Fruit fly (Drosophila melanogaster) whole organism, wandering third instar larva: ENCODE results near the gene CG8132.

Source experiments
- Abd-B ChIP-seq: fragments of >200 bp; optimal IDR thresholded peaks from 2 replicates; lab custom pipeline; 2017; ENCODE audit warnings: missing biosample characterization, missing genetic modification characterization
- CG32264 ChIP-seq: fragments of 200-800 bp; sonication (Bioruptor generic); optimal IDR thresholded peaks from 2 replicates; lab custom pipeline; 2016; ENCODE audit warnings: missing biosample characterization, missing genetic modification characterization
- CG9705 ChIP-seq: fragments of 200-800 bp; sonication (Bioruptor generic); optimal IDR thresholded peaks from 2 replicates; lab custom pipeline; 2018; ENCODE audit warnings: missing biosample characterization, mild to moderate bottlenecking, missing genetic modification characterization
- CrebA ChIP-seq: fragments of 200-800 bp; sonication (Bioruptor generic); optimal IDR thresholded peaks from 2 replicates; lab custom pipeline; 2016; ENCODE audit warnings: missing biosample characterization, mild to moderate bottlenecking, missing genetic modification characterization, borderline replicate concordance
- Dfd ChIP-seq: fragments of >200 bp; optimal IDR thresholded peaks from 2 replicates; lab custom pipeline; 2017; ENCODE audit warnings: missing biosample characterization, missing genetic modification characterization
- Dif ChIP-seq: fragments of 200-275, 200-300 bp; sonication (Bioruptor generic); optimal IDR thresholded peaks from 2 replicates; lab custom pipeline; 2018; ENCODE audit warnings: missing biosample characterization, missing genetic modification characterization; ENCODE audit not compliant: partially characterized antibody
- GATAd ChIP-seq: sonication (Bioruptor generic); optimal IDR thresholded peaks from 2 replicates; lab custom pipeline; 2016; ENCODE audit warnings: missing biosample characterization, missing genetic modification characterization
- HLH106 ChIP-seq: fragments of 200-800 bp; optimal IDR thresholded peaks from 3 replicates; lab custom pipeline; 2019; ENCODE audit warnings: missing biosample characterization, mild to moderate bottlenecking, missing genetic modification characterization, moderate library complexity
- Hnf4 ChIP-seq: fragments of 200-800 bp; sonication (Bioruptor generic); optimal IDR thresholded peaks from 2 replicates; lab custom pipeline; 2016; ENCODE audit warnings: missing biosample characterization, mild to moderate bottlenecking, missing genetic modification characterization
- Hr78 ChIP-seq: fragments of >200 bp; optimal IDR thresholded peaks from 2 replicates; lab custom pipeline; 2017; ENCODE audit warnings: missing biosample characterization, missing genetic modification characterization
- Hr83 ChIP-seq: fragments of 200-300 bp; sonication (Bioruptor generic); optimal IDR thresholded peaks from 2 replicates; lab custom pipeline; 2016; ENCODE audit warnings: missing biosample characterization, mild to moderate bottlenecking, missing genetic modification characterization, moderate library complexity; ENCODE audit not compliant: poor library complexity, severe bottlenecking
- Jra ChIP-seq: sonication (Bioruptor generic); optimal IDR thresholded peaks from 2 replicates; lab custom pipeline; 2016; ENCODE audit warnings: missing biosample characterization, missing genetic modification characterization
- Mio ChIP-seq: sonication (Bioruptor generic); optimal IDR thresholded peaks from 2 replicates; lab custom pipeline; 2016; ENCODE audit warnings: missing biosample characterization, missing genetic modification characterization
- Myc ChIP-seq: fragments of >200 bp; optimal IDR thresholded peaks from 2 replicates; lab custom pipeline; 2017
- N ChIP-seq: fragments of >200 bp; optimal IDR thresholded peaks from 2 replicates; lab custom pipeline; 2018; ENCODE audit warnings: missing biosample characterization, missing external identifiers, missing genetic modification characterization
- OdsH ChIP-seq: fragments of 200-800 bp; sonication (Bioruptor generic); optimal IDR thresholded peaks from 2 replicates; lab custom pipeline; 2016; ENCODE audit warnings: missing biosample characterization, mild to moderate bottlenecking, missing genetic modification characterization
- Rel ChIP-seq, 2 experiments: fragments of 200-800 bp; sonication (Bioruptor generic) in 1 of 2; optimal IDR thresholded peaks; 2 replicates in 1 of 2; 3 replicates in 1 of 2; lab custom pipeline; 2016 to 2019; ENCODE audit warnings: mild to moderate bottlenecking in 2 of 2, missing biosample characterization in 2 of 2, missing genetic modification characterization in 2 of 2, moderate library complexity in 1 of 2
- Sp1 ChIP-seq: fragments of 200-800 bp; sonication (Bioruptor generic); optimal IDR thresholded peaks from 3 replicates; lab custom pipeline; 2019; ENCODE audit warnings: missing biosample characterization, mild to moderate bottlenecking, missing genetic modification characterization, moderate library complexity
- Vsx2 ChIP-seq: fragments of 200-300, 225-300 bp; sonication (Bioruptor generic); optimal IDR thresholded peaks from 2 replicates; lab custom pipeline; 2018; ENCODE audit warnings: missing biosample characterization, missing genetic modification characterization; ENCODE audit not compliant: partially characterized antibody
- br ChIP-seq: fragments of 200-800 bp; sonication (Bioruptor generic); optimal IDR thresholded peaks from 2 replicates; lab custom pipeline; 2016; ENCODE audit warnings: missing biosample characterization, missing genetic modification characterization
- brk ChIP-seq: fragments of 200-800 bp; sonication (Bioruptor generic); optimal IDR thresholded peaks from 2 replicates; lab custom pipeline; 2016; ENCODE audit warnings: missing biosample characterization, mild to moderate bottlenecking, missing genetic modification characterization
- dl ChIP-seq, 2 experiments: fragments of 175-275, 200-275 bp in 1 of 2; fragments of 200-275 bp in 1 of 2; sonication (Bioruptor generic); optimal IDR thresholded peaks; lab custom pipeline; 2018; ENCODE audit warnings: mild to moderate bottlenecking in 2 of 2, missing biosample characterization in 2 of 2, missing genetic modification characterization in 2 of 2, moderate library complexity in 2 of 2; ENCODE audit not compliant: partially characterized antibody in 2 of 2, insufficient read depth in 1 of 2
- dmrt93B ChIP-seq: fragments of 200-800 bp; sonication (Bioruptor generic); optimal IDR thresholded peaks from 2 replicates; lab custom pipeline; 2018; ENCODE audit warnings: missing biosample characterization, mild to moderate bottlenecking, missing genetic modification characterization
- dsf ChIP-seq: sonication (Bioruptor generic); optimal IDR thresholded peaks from 2 replicates; lab custom pipeline; 2016; ENCODE audit warnings: missing biosample characterization, missing genetic modification characterization, borderline replicate concordance
- ey ChIP-seq: fragments of 200-800 bp; sonication (Bioruptor generic); optimal IDR thresholded peaks from 2 replicates; lab custom pipeline; 2016; ENCODE audit warnings: missing biosample characterization, missing genetic modification characterization
- foxo ChIP-seq, 2 experiments: fragments of 200-800 bp; sonication (Bioruptor generic); optimal IDR thresholded peaks; 2 replicates in 1 of 2; 3 replicates in 1 of 2; lab custom pipeline; 2016 to 2017; ENCODE audit warnings: missing biosample characterization in 2 of 2, missing genetic modification characterization in 2 of 2
- fru ChIP-seq: fragments of 200-800 bp; sonication (Bioruptor generic); optimal IDR thresholded peaks from 3 replicates; lab custom pipeline; 2016; ENCODE audit warnings: missing biosample characterization, mild to moderate bottlenecking, missing genetic modification characterization
- h ChIP-seq: fragments of 200-800 bp; sonication (Bioruptor generic); optimal IDR thresholded peaks from 3 replicates; lab custom pipeline; 2016; ENCODE audit warnings: missing biosample characterization, mild to moderate bottlenecking, missing genetic modification characterization
- jim ChIP-seq: fragments of 175-275, 200-325 bp; sonication (Bioruptor generic); optimal IDR thresholded peaks from 2 replicates; lab custom pipeline; 2016; ENCODE audit warnings: missing biosample characterization, mild to moderate bottlenecking, missing genetic modification characterization
- lola ChIP-seq: fragments of >200 bp; optimal IDR thresholded peaks from 2 replicates; lab custom pipeline; 2017; ENCODE audit warnings: missing biosample characterization, missing genetic modification characterization
- pan ChIP-seq: fragments of >200 bp; optimal IDR thresholded peaks from 2 replicates; lab custom pipeline; 2017
- psq ChIP-seq: fragments of 200-800 bp; sonication (Bioruptor generic); optimal IDR thresholded peaks from 3 replicates; lab custom pipeline; 2017; ENCODE audit warnings: missing biosample characterization, mild to moderate bottlenecking, missing genetic modification characterization, moderate library complexity
- rgr ChIP-seq: fragments of 200-800 bp; sonication (Bioruptor generic); optimal IDR thresholded peaks from 3 replicates; lab custom pipeline; 2016; ENCODE audit warnings: missing biosample characterization, mild to moderate bottlenecking, missing genetic modification characterization
- sage ChIP-seq: fragments of 200-800 bp; sonication (Bioruptor generic); optimal IDR thresholded peaks from 2 replicates; lab custom pipeline; 2016; ENCODE audit warnings: missing biosample characterization, mild to moderate bottlenecking, missing genetic modification characterization
- sv ChIP-seq: fragments of 200-800 bp; sonication (Bioruptor generic); optimal IDR thresholded peaks from 3 replicates; lab custom pipeline; 2016; ENCODE audit warnings: missing biosample characterization, missing genetic modification characterization
- tai ChIP-seq: sonication (Bioruptor generic); optimal IDR thresholded peaks from 2 replicates; lab custom pipeline; 2016; ENCODE audit warnings: missing biosample characterization, missing genetic modification characterization
- usp ChIP-seq: fragments of >200 bp; optimal IDR thresholded peaks from 2 replicates; lab custom pipeline; 2017; ENCODE audit warnings: missing biosample characterization, missing genetic modification characterization
- woc ChIP-seq: sonication (Bioruptor generic); optimal IDR thresholded peaks from 2 replicates; lab custom pipeline; 2016; ENCODE audit warnings: missing biosample characterization, mild to moderate bottlenecking, missing genetic modification characterization

Gene CG8132

DNA sequence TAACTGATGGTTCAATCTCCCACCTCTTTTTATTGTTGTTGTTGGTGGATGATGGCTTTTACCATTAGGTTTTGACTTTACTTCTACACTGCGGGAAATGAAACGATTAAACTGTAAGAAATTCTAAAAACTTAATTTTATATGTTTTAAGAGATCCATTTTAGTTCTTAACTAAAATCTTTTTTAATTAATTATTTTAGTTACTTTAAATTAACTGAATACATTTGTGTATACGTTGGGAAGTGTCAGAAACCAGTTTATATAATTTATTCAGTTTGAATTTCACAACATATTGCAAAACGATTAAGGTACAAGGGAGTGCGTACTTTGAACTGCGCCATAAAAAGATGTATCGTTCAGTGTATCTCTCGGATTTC is 48.0 kb upstream of the CG8132 start:
- no peak for TF ChIP-seq Dif
- TF ChIP-seq Rel (GFP tag; optimal IDR thresholded peaks at IDR 0.05; lab: Kevin White, UChicago), result no peak
- no peak for TF ChIP-seq Rel (tag; optimal IDR thresholded peaks at IDR 0.05; lab: Kevin White, UChicago)
- no peak for TF ChIP-seq pan (lab: Kevin White, UChicago)
- no peak for TF ChIP-seq Abd-B (GFP tag; lab: Kevin White, UChicago)
- peak; percentile 30 for TF ChIP-seq br (GFP tag; lab: Kevin White, UChicago)
- TF ChIP-seq dl (GFP tag; optimal IDR thresholded peaks at IDR 0.05; lab: Kevin White, UChicago; ENCODE audit: insufficient read depth in 1 of 2, partially characterized antibody in 2 of 2), result no peak
- peak; percentile 79 for TF ChIP-seq psq (GFP tag; lab: Kevin White, UChicago)
- no peak for TF ChIP-seq woc (GFP tag; lab: Kevin White, UChicago)
- peak in 1 of 2 experiments; percentile 78 for TF ChIP-seq foxo (GFP tag; optimal IDR thresholded peaks at IDR 0.05; lab: Kevin White, UChicago)
- TF ChIP-seq Myc (lab: Kevin White, UChicago), result no peak
- TF ChIP-seq Hr78, result no peak
- peak; percentile 77 for TF ChIP-seq OdsH (GFP tag; lab: Kevin White, UChicago)
- peak; percentile 74 for TF ChIP-seq fru
- TF ChIP-seq sage (GFP tag; lab: Kevin White, UChicago), result peak; percentile 87
- peak; percentile 76 for TF ChIP-seq HLH106 (tag; lab: Kevin White, UChicago)
- peak; percentile 32 for TF ChIP-seq Hnf4 (GFP tag; lab: Kevin White, UChicago)
- TF ChIP-seq sv (GFP tag; lab: Kevin White, UChicago), result peak; percentile 47
- no peak for TF ChIP-seq CG32264 (GFP tag; lab: Kevin White, UChicago)
- no peak for TF ChIP-seq Dfd
- no peak for TF ChIP-seq lola (GFP tag; lab: Kevin White, UChicago)
- TF ChIP-seq tai (GFP tag; lab: Kevin White, UChicago), result no peak
- no peak for TF ChIP-seq Vsx2 (GFP tag; lab: Kevin White, UChicago)
- no peak for TF ChIP-seq GATAd
- peak; percentile 54 for TF ChIP-seq ey (GFP tag; lab: Kevin White, UChicago)
- no peak for TF ChIP-seq usp (GFP tag; lab: Kevin White, UChicago)
- TF ChIP-seq N, result no peak
- TF ChIP-seq Hr83 (GFP tag; lab: Kevin White, UChicago), result no peak
- TF ChIP-seq Mio, result no peak
- TF ChIP-seq Sp1 (GFP tag; lab: Kevin White, UChicago), result peak; percentile 83
- TF ChIP-seq dsf (GFP tag; lab: Kevin White, UChicago), result peak; percentile 45
- peak; percentile 50 for TF ChIP-seq dmrt93B (GFP tag; lab: Kevin White, UChicago)
- no peak for TF ChIP-seq Jra
- TF ChIP-seq h, result peak; percentile 81
- TF ChIP-seq CrebA (GFP tag; lab: Kevin White, UChicago), result no peak
- peak; percentile 74 for TF ChIP-seq rgr (GFP tag; lab: Kevin White, UChicago)
- peak; percentile 65 for TF ChIP-seq brk (GFP tag; lab: Kevin White, UChicago)
- no peak for TF ChIP-seq CG9705 (GFP tag; lab: Kevin White, UChicago)
- TF ChIP-seq jim, result no peak

DNA sequence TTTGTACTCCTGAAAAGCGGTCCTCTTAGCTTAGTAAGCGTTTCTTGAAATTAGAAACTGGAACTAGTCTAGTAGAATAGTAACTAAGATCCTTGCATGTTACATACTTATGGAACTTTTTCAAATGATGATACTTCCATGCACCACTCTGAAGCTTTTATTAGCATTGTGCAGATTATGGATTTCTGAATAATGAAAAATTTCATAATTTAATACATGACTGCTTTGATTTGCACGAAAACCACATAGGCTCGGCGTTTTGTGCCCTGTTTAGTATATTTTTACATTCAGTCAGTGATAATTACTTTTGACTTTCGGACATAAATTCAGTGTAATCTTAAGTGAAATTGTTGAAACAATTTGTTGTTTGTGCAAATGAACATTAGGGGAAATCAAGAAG is 46.1 kb upstream of the CG8132 start, which contains the start of gene CG43675:
CG43675 (plus strand) TSS at position 301 of the 400 bp plus-strand sequence.
- TF ChIP-seq woc (GFP tag; lab: Kevin White, UChicago) (no peak), Dfd (no peak), Sp1 (GFP tag; lab: Kevin White, UChicago) (no peak), CG32264 (GFP tag; lab: Kevin White, UChicago) (no peak), Jra (no peak), rgr (GFP tag; lab: Kevin White, UChicago) (no peak), Hr83 (GFP tag; lab: Kevin White, UChicago) (no peak), ey (GFP tag; lab: Kevin White, UChicago) (no peak), fru (no peak)

DNA sequence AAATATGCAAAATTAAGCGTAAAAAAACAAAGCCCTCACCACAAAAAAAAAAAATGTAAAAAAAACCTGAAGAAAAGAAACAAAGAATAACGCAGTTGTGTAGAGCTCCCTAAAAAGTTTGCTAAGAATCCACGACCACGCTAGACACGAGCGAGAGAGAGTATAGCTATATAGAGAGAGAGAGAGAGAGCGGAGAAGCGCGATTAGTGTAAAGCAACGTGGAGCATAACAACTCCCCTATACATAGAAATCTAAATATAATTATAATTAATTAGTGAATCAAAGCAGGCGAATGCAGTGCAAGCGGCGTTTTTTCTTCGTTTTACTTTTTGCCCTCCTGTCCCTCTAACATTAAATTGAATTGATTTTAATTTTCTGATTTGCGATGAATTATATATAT is 41.9 kb upstream of the CG8132 start:
- peak; percentile 5 for TF ChIP-seq Dif
- TF ChIP-seq sage (GFP tag; lab: Kevin White, UChicago), result no peak
- no peak for TF ChIP-seq br (GFP tag; lab: Kevin White, UChicago)
